Fruit fly (Drosophila melanogaster) whole organism, pupa: ENCODE data around the gene CG15022.

Experiments
- CG8159 ChIP-seq: fragments of 200-800 bp; sonication (Bioruptor generic); optimal IDR thresholded peaks from 3 replicates; lab custom pipeline; 2018; ENCODE audit warnings: missing biosample characterization, mild to moderate bottlenecking, missing genetic modification characterization, moderate library complexity
- Snoo ChIP-seq: fragments of 200-800 bp; sonication (Bioruptor generic); optimal IDR thresholded peaks from 3 replicates; lab custom pipeline; 2017; ENCODE audit warnings: missing biosample characterization, mild to moderate bottlenecking, missing genetic modification characterization, inconsistent platforms
- rn ChIP-seq: fragments of 200-800 bp; sonication (Bioruptor generic); IDR thresholded peaks from 2 replicates; pipeline ENCODE4 v1.3.6; 2022; ENCODE audit warnings: missing biosample characterization, missing genetic modification characterization

DNA sequence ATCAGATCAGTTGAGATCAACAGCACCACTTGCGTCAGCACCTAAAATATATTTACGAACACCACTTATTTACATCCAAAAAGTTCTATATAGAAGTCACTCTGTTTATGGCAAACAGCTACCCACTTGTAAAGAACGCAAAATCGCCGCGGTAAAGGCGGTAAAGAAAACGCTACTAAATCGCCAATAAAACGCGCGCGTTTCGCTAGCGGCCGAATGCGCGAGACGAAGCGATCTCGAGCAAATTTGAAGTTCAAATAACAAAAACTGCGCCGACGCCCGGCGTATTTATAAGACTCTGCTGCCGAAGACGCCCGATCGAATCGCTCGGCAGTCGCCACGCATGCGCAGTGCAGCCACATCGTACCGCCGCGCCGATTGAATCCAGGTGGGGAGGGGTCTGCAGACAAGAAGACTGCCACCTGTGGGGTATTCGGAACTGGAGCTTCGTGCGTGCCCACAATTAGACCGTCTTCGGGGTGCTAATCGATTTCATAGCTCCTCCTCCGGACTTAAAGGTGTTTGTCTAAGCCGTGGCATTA lies 30.7 kb upstream of the CG15022 start, which contains the start of gene CG13722:
- TF ChIP-seq CG8159 (tag; lab: Kevin White, UChicago) (no peak), rn (no peak), Snoo (tag; lab: Kevin White, UChicago) (no peak)
